Fruit fly (Drosophila melanogaster) whole organism, embryonic: ENCODE data around the gene CG9150.

Experiments used
- Bteb2 ChIP-seq: fragments of 200-800 bp; sonication (Bioruptor generic); optimal IDR thresholded peaks from 2 replicates; lab custom pipeline; 2016; ENCODE audit warnings: missing biosample characterization, missing genetic modification characterization
- CG12155 ChIP-seq: fragments of 200-800 bp; sonication (Bioruptor generic); optimal IDR thresholded peaks from 3 replicates; lab custom pipeline; 2016; ENCODE audit warnings: missing biosample characterization, missing genetic modification characterization
- CG13296 ChIP-seq: fragments of 200-800 bp; sonication (Bioruptor generic); optimal IDR thresholded peaks from 3 replicates; lab custom pipeline; 2018; ENCODE audit warnings: missing biosample characterization, mild to moderate bottlenecking, missing genetic modification characterization
- CG15601 ChIP-seq: fragments of 200-800 bp; sonication (Bioruptor generic); optimal IDR thresholded peaks from 3 replicates; lab custom pipeline; 2019; ENCODE audit warnings: missing biosample characterization, mild to moderate bottlenecking, missing genetic modification characterization, moderate library complexity
- CG17612 ChIP-seq: fragments of 200-800 bp; sonication (Bioruptor generic); IDR thresholded peaks from 2 replicates; pipeline ENCODE4 v1.3.6; 2022; ENCODE audit warnings: missing biosample characterization, missing genetic modification characterization
- CG17829 ChIP-seq: fragments of 200-800 bp; optimal IDR thresholded peaks from 2 replicates; lab custom pipeline; 2019; ENCODE audit warnings: missing biosample characterization, mild to moderate bottlenecking, missing genetic modification characterization, moderate library complexity
- CG18011 ChIP-seq: fragments of 200-800 bp; sonication (Bioruptor generic); optimal IDR thresholded peaks from 2 replicates; lab custom pipeline; 2017; ENCODE audit warnings: missing biosample characterization, missing genetic modification characterization, mild to moderate bottlenecking, moderate library complexity, missing genotype
- CG2120 ChIP-seq: fragments of 200-800 bp; sonication (Bioruptor generic); optimal IDR thresholded peaks from 3 replicates; lab custom pipeline; 2016; ENCODE audit warnings: missing biosample characterization, missing genetic modification characterization
- CG2129 ChIP-seq: fragments of 200-800 bp; sonication (Bioruptor generic); IDR thresholded peaks from 2 replicates; pipeline ENCODE4 v1.3.6; 2022; ENCODE audit warnings: missing biosample characterization, missing genetic modification characterization; ENCODE audit not compliant: partially characterized antibody
- CG34376 ChIP-seq: fragments of 200-800 bp; sonication (Bioruptor generic); optimal IDR thresholded peaks from 2 replicates; lab custom pipeline; 2018; ENCODE audit warnings: missing biosample characterization, mild to moderate bottlenecking, missing genetic modification characterization
- CG4820 ChIP-seq: fragments of 200-800 bp; sonication (Bioruptor generic); optimal IDR thresholded peaks from 3 replicates; lab custom pipeline; 2016; ENCODE audit warnings: missing biosample characterization, missing genetic modification characterization
- CG6272 ChIP-seq: fragments of 200-800 bp; sonication (Bioruptor generic); IDR thresholded peaks from 2 replicates; pipeline ENCODE4 v1.3.6; 2022; ENCODE audit warnings: missing biosample characterization, missing genetic modification characterization
- CG7987 ChIP-seq: fragments of 200-800 bp; sonication (Bioruptor generic); optimal IDR thresholded peaks from 2 replicates; lab custom pipeline; 2018; ENCODE audit warnings: missing biosample characterization, mild to moderate bottlenecking, missing genetic modification characterization, moderate library complexity
- CG8290 ChIP-seq, 3 experiments: fragments of 200-800 bp; sonication (Bioruptor generic); optimal IDR thresholded peaks; 2 replicates each; lab custom pipeline; 2016 to 2019; ENCODE audit warnings: missing biosample characterization in 3 of 3, missing genetic modification characterization in 3 of 3, mild to moderate bottlenecking in 2 of 3, moderate library complexity in 1 of 3
- CG9727 ChIP-seq: fragments of 200-800 bp; sonication (Bioruptor generic); optimal IDR thresholded peaks from 3 replicates; lab custom pipeline; 2017; ENCODE audit warnings: missing biosample characterization, mild to moderate bottlenecking, missing genetic modification characterization
- D ChIP-seq, 2 experiments: fragments of 200-800 bp in 1 of 2; fragments of >200 bp in 1 of 2; sonication (Bioruptor generic) in 1 of 2; optimal IDR thresholded peaks; 2 replicates in 1 of 2; 3 replicates in 1 of 2; lab custom pipeline; 2017; ENCODE audit warnings: mild to moderate bottlenecking in 1 of 2, missing biosample characterization in 1 of 2, missing genetic modification characterization in 1 of 2, missing genetic modification reagents in 1 of 2
- Dek ChIP-seq: fragments of 200-800 bp; sonication (Bioruptor generic); optimal IDR thresholded peaks from 3 replicates; lab custom pipeline; 2019; ENCODE audit warnings: missing biosample characterization, mild to moderate bottlenecking, missing genetic modification characterization, moderate library complexity
- Hr51 ChIP-seq, 2 experiments: fragments of 200-800 bp; sonication (Bioruptor generic); optimal IDR thresholded peaks; 2 replicates in 1 of 2; 3 replicates in 1 of 2; lab custom pipeline; 2016 to 2018; ENCODE audit warnings: missing biosample characterization in 2 of 2, missing genetic modification characterization in 2 of 2, mild to moderate bottlenecking in 1 of 2, moderate library complexity in 1 of 2
- MBD-R2 ChIP-seq: fragments of 200-800 bp; sonication (Bioruptor generic); IDR thresholded peaks from 2 replicates; pipeline ENCODE4 v1.3.6; 2022; ENCODE audit warnings: missing biosample characterization, missing genetic modification characterization
- Med ChIP-seq: fragments of 200-800 bp; sonication (Bioruptor generic); peaks from one replicate; lab custom pipeline; 2016; ENCODE audit warnings: missing biosample characterization, missing genetic modification characterization, mild to moderate bottlenecking, inconsistent platforms, moderate library complexity
- Myb ChIP-seq: fragments of 200-800 bp; sonication (Bioruptor generic); optimal IDR thresholded peaks from 2 replicates; lab custom pipeline; 2016; ENCODE audit warnings: missing biosample characterization, missing genetic modification characterization
- Nf-YC ChIP-seq: fragments of 200-800 bp; optimal IDR thresholded peaks from 3 replicates; lab custom pipeline; 2019; ENCODE audit warnings: missing biosample characterization, mild to moderate bottlenecking, missing genetic modification characterization, moderate library complexity
- PHDP ChIP-seq: fragments of 200-800 bp; sonication (Bioruptor generic); optimal IDR thresholded peaks from 3 replicates; lab custom pipeline; 2018; ENCODE audit warnings: missing biosample characterization, mild to moderate bottlenecking, missing genetic modification characterization, moderate library complexity
- Ptx1 ChIP-seq: fragments of 200-800 bp; sonication (Bioruptor generic); IDR thresholded peaks from 2 replicates; pipeline ENCODE4 v1.3.6; 2022; ENCODE audit warnings: missing biosample characterization, missing genetic modification characterization
- Ravus ChIP-seq: fragments of 200-800 bp; sonication (Bioruptor generic); IDR thresholded peaks from 2 replicates; pipeline ENCODE4 v1.3.6; 2022; ENCODE audit warnings: missing biosample characterization, missing genetic modification characterization
- Scr ChIP-seq: fragments of 200-800 bp; sonication (Bioruptor generic); IDR thresholded peaks from 2 replicates; pipeline ENCODE4 v1.3.6; 2022; ENCODE audit warnings: missing biosample characterization, missing genetic modification characterization; ENCODE audit not compliant: partially characterized antibody
- Stat92E ChIP-seq, 3 experiments: fragments of >200 bp in 2 of 3; fragments of 200-800 bp in 1 of 3; sonication (Bioruptor generic) in 1 of 3; optimal IDR thresholded peaks; 2 replicates each; lab custom pipeline; 2017 to 2019; ENCODE audit warnings: missing biosample characterization in 3 of 3, missing genetic modification characterization in 3 of 3, mild to moderate bottlenecking in 1 of 3, moderate library complexity in 1 of 3
- Taf1 ChIP-seq: fragments of 200-800 bp; sonication (Bioruptor generic); IDR thresholded peaks from 2 replicates; pipeline ENCODE4 v1.3.6; 2022; ENCODE audit warnings: missing biosample characterization, missing genetic modification characterization
- Trl ChIP-seq, 3 experiments: fragments of >200 bp in 2 of 3; fragments of 200-800 bp in 1 of 3; sonication (Bioruptor generic) in 1 of 3; optimal IDR thresholded peaks; 2 replicates in 1 of 3; 3 replicates in 2 of 3; lab custom pipeline; 2016 to 2017; ENCODE audit warnings: missing biosample characterization in 1 of 3, missing genetic modification characterization in 1 of 3
- Usf ChIP-seq: fragments of 200-800 bp; sonication (Bioruptor generic); optimal IDR thresholded peaks from 2 replicates; lab custom pipeline; 2017; ENCODE audit warnings: missing genotype, missing biosample characterization, missing genetic modification characterization
- YL-1 ChIP-seq: fragments of 200-800 bp; sonication (Bioruptor generic); optimal IDR thresholded peaks from 3 replicates; lab custom pipeline; 2017; ENCODE audit warnings: missing biosample characterization, mild to moderate bottlenecking, missing genetic modification characterization
- da ChIP-seq: fragments of 200-800 bp; sonication (Bioruptor generic); optimal IDR thresholded peaks from 2 replicates; lab custom pipeline; 2016; ENCODE audit warnings: missing biosample characterization, missing genetic modification characterization
- dimm ChIP-seq: fragments of 200-800 bp; sonication (Bioruptor generic); IDR thresholded peaks from 2 replicates; pipeline ENCODE4 v1.3.6; 2022; ENCODE audit warnings: missing biosample characterization, missing genetic modification characterization
- dmrt11E ChIP-seq: fragments of 200-800 bp; sonication (Bioruptor generic); optimal IDR thresholded peaks from 3 replicates; lab custom pipeline; 2018; ENCODE audit warnings: missing biosample characterization, mild to moderate bottlenecking, missing genetic modification characterization, moderate library complexity
- dmrt99B ChIP-seq: fragments of 200-800 bp; sonication (Bioruptor generic); optimal IDR thresholded peaks from 2 replicates; lab custom pipeline; 2018; ENCODE audit warnings: missing biosample characterization, mild to moderate bottlenecking, missing genetic modification characterization, moderate library complexity
- gce ChIP-seq: fragments of 200-800 bp; sonication (Bioruptor generic); IDR thresholded peaks from 3 replicates; pipeline ENCODE4 v1.3.6; 2022; ENCODE audit warnings: missing biosample characterization, missing genetic modification characterization
- maf-S ChIP-seq: fragments of 200-800 bp; sonication (Bioruptor generic); optimal IDR thresholded peaks from 2 replicates; lab custom pipeline; 2016; ENCODE audit warnings: missing biosample characterization, missing genetic modification characterization
- onecut ChIP-seq: fragments of 200-800 bp; sonication (Bioruptor generic); IDR thresholded peaks from 2 replicates; pipeline ENCODE4 v1.3.6; 2022; ENCODE audit warnings: missing biosample characterization, missing genetic modification characterization
- pho ChIP-seq: fragments of 200-800 bp; sonication (Bioruptor generic); optimal IDR thresholded peaks from 2 replicates; lab custom pipeline; 2016; ENCODE audit warnings: missing biosample characterization, missing genetic modification characterization
- sisA ChIP-seq: fragments of 200-800 bp; sonication (Bioruptor generic); IDR thresholded peaks from 2 replicates; pipeline ENCODE4 v1.3.6; 2022; ENCODE audit warnings: missing biosample characterization, missing genetic modification characterization
- slbo ChIP-seq: fragments of 200-800 bp; sonication (Bioruptor generic); IDR thresholded peaks from 2 replicates; pipeline ENCODE4 v1.3.6; 2022; ENCODE audit warnings: missing biosample characterization, missing genetic modification characterization
- stc ChIP-seq: fragments of 200-800 bp; sonication (Bioruptor generic); IDR thresholded peaks from 2 replicates; pipeline ENCODE4 v1.3.6; 2022; ENCODE audit warnings: missing biosample characterization, missing genetic modification characterization
- tin ChIP-seq: fragments of 200-800 bp; sonication (Bioruptor generic); optimal IDR thresholded peaks from 3 replicates; lab custom pipeline; 2016; ENCODE audit warnings: missing biosample characterization, missing genetic modification characterization
- tna ChIP-seq: fragments of 200-800 bp; sonication (Bioruptor generic); IDR thresholded peaks from 2 replicates; pipeline ENCODE4 v1.3.6; 2022; ENCODE audit warnings: missing biosample characterization, missing genetic modification characterization; ENCODE audit not compliant: partially characterized antibody
- vfl ChIP-seq: fragments of 200-800 bp; sonication (Bioruptor generic); optimal IDR thresholded peaks from 2 replicates; lab custom pipeline; 2016; ENCODE audit warnings: missing biosample characterization, missing genetic modification characterization
- wor ChIP-seq: fragments of 200-800 bp; sonication (Bioruptor generic); IDR thresholded peaks from 2 replicates; pipeline ENCODE4 v1.3.6; 2022; ENCODE audit warnings: missing biosample characterization, missing genetic modification characterization
- yki ChIP-seq: fragments of >200 bp; optimal IDR thresholded peaks from 3 replicates; lab custom pipeline; 2018
- zfh1 ChIP-seq: fragments of 200-800 bp; sonication (Bioruptor generic); IDR thresholded peaks from 3 replicates; pipeline ENCODE4 v1.3.6; 2022; ENCODE audit warnings: missing biosample characterization, missing genetic modification characterization

Gene CG9150

DNA sequence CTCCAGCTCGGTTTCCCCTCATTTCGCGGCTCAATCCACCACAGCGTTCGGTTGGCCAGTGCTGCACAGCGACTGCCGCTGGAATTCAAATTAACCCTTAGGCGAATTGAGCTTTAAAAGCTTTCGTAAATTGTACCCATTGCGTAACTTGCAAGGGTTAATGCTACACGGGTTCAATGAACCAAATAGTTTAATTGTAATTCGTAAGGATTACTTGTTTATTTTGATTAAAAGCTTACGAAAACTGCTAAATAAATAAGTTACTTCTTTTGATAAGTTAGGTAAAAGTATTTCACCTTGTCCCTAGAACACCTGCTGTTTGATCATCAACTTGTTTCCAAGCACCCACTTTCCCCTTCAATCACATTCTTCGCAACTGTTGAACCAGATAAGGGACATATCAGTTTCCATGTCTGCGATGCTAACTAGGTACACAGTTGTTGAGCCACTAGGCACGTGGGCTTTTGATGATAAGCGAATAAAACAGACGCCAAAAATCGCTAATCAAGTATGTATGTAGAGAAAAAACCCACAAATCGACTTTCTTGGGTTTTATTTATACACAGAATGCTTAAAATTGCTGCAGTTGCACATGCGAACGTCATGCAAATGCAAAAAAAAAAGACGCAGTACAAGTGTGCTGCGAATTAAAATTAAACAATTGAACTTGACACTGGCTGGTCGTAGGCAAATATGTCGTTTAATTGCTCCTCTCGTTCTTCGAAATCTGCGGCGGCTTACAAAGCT is 22.2 kb downstream of the CG9150 start, which contains the start of gene Pfas (continued):
- TF ChIP-seq tin (GFP tag; lab: Kevin White, UChicago) (peak; percentile 5), wor (GFP tag; lab: Robert Waterston, UW) (no peak), Dek (peak; percentile 73), Med (GFP tag; lab: Kevin White, UChicago) (peak; percentile 96), sisA (0 out of 2 replicates have a peak, but pooled peaks have one; percentile 11), CG12155 (GFP tag; lab: Kevin White, UChicago) (peak; percentile 52), CG18011 (GFP tag; lab: Kevin White, UChicago) (peak; percentile 56), CG4820 (GFP tag; lab: Kevin White, UChicago) (peak; percentile 28), CG2129 (GFP tag; lab: Robert Waterston, UW) (no peak), yki (no peak), YL-1 (peak; percentile 65), tna (GFP tag; lab: Robert Waterston, UW) (no peak), CG9727 (GFP tag; lab: Kevin White, UChicago) (peak; percentile 62), Taf1 (GFP tag; lab: Robert Waterston, UW) (no peak), CG2120 (GFP tag; lab: Kevin White, UChicago) (peak; percentile 88), CG7987 (GFP tag; lab: Kevin White, UChicago) (peak; percentile 74), maf-S (GFP tag; lab: Kevin White, UChicago) (peak; percentile 27), CG17612 (no peak), stc (GFP tag; lab: Robert Waterston, UW) (no peak), da (GFP tag; lab: Kevin White, UChicago) (no peak), CG34376 (GFP tag; lab: Kevin White, UChicago) (peak; percentile 83), Bteb2 (GFP tag; lab: Kevin White, UChicago) (peak; percentile 28), CG15601 (tag; lab: Kevin White, UChicago) (peak; percentile 52), Scr (GFP tag; lab: Robert Waterston, UW) (no peak), CG8290 (GFP tag; optimal IDR thresholded peaks at IDR 0.05; lab: Kevin White, UChicago) (no peak), CG8290 (tag; optimal IDR thresholded peaks at IDR 0.05; lab: Kevin White, UChicago) (peak in 1 of 2 experiments; percentile 89), Trl (optimal IDR thresholded peaks at IDR 0.05; lab: Kevin White, UChicago) (no peak), Trl (GFP tag; optimal IDR thresholded peaks at IDR 0.05; lab: Kevin White, UChicago) (peak; percentile 52), vfl (peak; percentile 64), D (optimal IDR thresholded peaks at IDR 0.05; lab: Kevin White, UChicago) (no peak), D (GFP tag; optimal IDR thresholded peaks at IDR 0.05; lab: Kevin White, UChicago) (no peak), MBD-R2 (GFP tag; lab: Robert Waterston, UW) (peak; percentile 37), Usf (GFP tag; lab: Kevin White, UChicago) (no peak), dmrt11E (tag; lab: Kevin White, UChicago) (no peak), slbo (GFP tag; lab: Robert Waterston, UW) (peak; percentile 65), Nf-YC (tag; lab: Kevin White, UChicago) (peak; percentile 76), PHDP (tag; lab: Kevin White, UChicago) (peak; percentile 66), Ptx1 (GFP tag; lab: Robert Waterston, UW) (no peak), dimm (GFP tag; lab: Robert Waterston, UW) (no peak), gce (GFP tag; lab: Robert Waterston, UW) (0 out of 3 replicates have a peak, but pooled peaks have one; percentile 30), Myb (peak; percentile 95), Ravus (GFP tag; lab: Robert Waterston, UW) (no peak), zfh1 (peak; percentile 26; the same call in 1 of the 3 replicates), CG6272 (GFP tag; lab: Robert Waterston, UW) (no peak), onecut (GFP tag; lab: Robert Waterston, UW) (peak; percentile 43; the same call in 1 of the 2 replicates), CG13296 (peak; percentile 26), dmrt99B (tag; lab: Kevin White, UChicago) (no peak), Hr51 (GFP tag; optimal IDR thresholded peaks at IDR 0.05; lab: Kevin White, UChicago) (peak in 1 of 2 experiments; percentile 11), CG17829 (tag; lab: Kevin White, UChicago) (peak; percentile 19), Stat92E (GFP tag; optimal IDR thresholded peaks at IDR 0.05; lab: Kevin White, UChicago) (peak in 1 of 3 experiments; percentile 31), pho (GFP tag; lab: Kevin White, UChicago) (peak; percentile 63)
